Worm (Caenorhabditis elegans): ENCODE data around the gene C35B1.3.

ce11 chrIV:4051539-4051938 is 29.4 kb upstream of the C35B1.3 start, which contains the start of gene wrt-5:
- no peak for TF ChIP-seq ama-1 (optimal IDR thresholded peaks at IDR 0.05)
- no peak for TF ChIP-seq flt-1 (GFP tag; IDR thresholded peaks at IDR 0.05)
- no peak for TF ChIP-seq tbx-11 (GFP tag; IDR thresholded peaks at IDR 0.05)
- no peak for TF ChIP-seq ets-7 (tag; optimal IDR thresholded peaks at IDR 0.05)
- TF ChIP-seq sea-1 (GFP tag; conservative IDR thresholded peaks at IDR 0.05), result no peak
- no peak for TF ChIP-seq ceh-13 (GFP tag; optimal IDR thresholded peaks at IDR 0.05)
